Fruit fly (Drosophila melanogaster): Measurements from ENCODE around the gene CG3164.

The CG3164 gene

DNA sequence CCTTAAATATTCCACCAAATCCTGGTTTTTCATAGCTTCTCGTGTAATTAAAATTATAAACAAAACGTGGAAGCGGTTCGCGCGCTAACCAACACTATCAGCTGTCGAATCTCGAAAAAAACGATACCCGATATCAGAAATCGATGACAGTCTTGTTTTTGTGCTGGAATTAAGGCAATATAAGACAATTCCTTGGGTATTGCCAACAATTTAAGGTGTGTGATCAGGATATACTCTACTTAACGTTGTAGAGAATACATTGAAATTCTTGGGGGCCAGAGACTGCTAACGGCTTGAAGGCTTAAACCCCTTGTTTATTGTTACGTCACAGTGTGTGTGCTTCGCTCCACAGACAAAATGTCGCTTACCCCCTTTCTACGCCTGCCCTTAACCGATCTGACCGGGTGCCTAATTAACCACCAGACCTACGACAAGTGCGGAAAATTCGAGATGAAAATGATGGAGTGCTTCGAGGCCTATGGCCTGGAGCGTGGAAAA is 24.7 kb upstream of the CG3164 start, which contains the start of gene Pus10 (continued):
- no peak for TF ChIP-seq esg (GFP tag; conservative IDR thresholded peaks at IDR 0.05)
- TF ChIP-seq CG14014 (GFP tag; IDR thresholded peaks at IDR 0.05) = no peak
- TF ChIP-seq Dek (tag; optimal IDR thresholded peaks at IDR 0.05) = no peak
- peak; percentile 27 for TF ChIP-seq Ets97D (GFP tag; optimal IDR thresholded peaks at IDR 0.05)
- peak; percentile 27 for TF ChIP-seq Max (GFP tag; optimal IDR thresholded peaks at IDR 0.05)
- peak; percentile 5 for TF ChIP-seq CG14710 (tag; optimal IDR thresholded peaks at IDR 0.05)
- TF ChIP-seq pho (GFP tag; optimal IDR thresholded peaks at IDR 0.05) = no peak
- TF ChIP-seq caup (GFP tag; optimal IDR thresholded peaks at IDR 0.05; ENCODE audit: severe bottlenecking) = peak; percentile 16
- TF ChIP-seq CG1647 (GFP tag; optimal IDR thresholded peaks at IDR 0.05) = no peak
- TF ChIP-seq CG6813 (GFP tag; optimal IDR thresholded peaks at IDR 0.05) = no peak
- TF ChIP-seq CG9932 (GFP tag; IDR thresholded peaks at IDR 0.05) = no peak
- TF ChIP-seq CG1792 (GFP tag; optimal IDR thresholded peaks at IDR 0.05) = no peak
- no peak for TF ChIP-seq Chrac-16 (GFP tag; optimal IDR thresholded peaks at IDR 0.05)
- TF ChIP-seq Fer3 (tag; optimal IDR thresholded peaks at IDR 0.05) = no peak
- TF ChIP-seq Ssrp (tag; optimal IDR thresholded peaks at IDR 0.05) = no peak
- TF ChIP-seq CG12219 (GFP tag; optimal IDR thresholded peaks at IDR 0.05) = no peak
- TF ChIP-seq CG15601 (tag; optimal IDR thresholded peaks at IDR 0.05) = no peak
- no peak for TF ChIP-seq ems (GFP tag; optimal IDR thresholded peaks at IDR 0.05)
- no peak for TF ChIP-seq repo (GFP tag; optimal IDR thresholded peaks at IDR 0.05)
- TF ChIP-seq CG5953 (GFP tag; IDR thresholded peaks at IDR 0.05) = no peak
- TF ChIP-seq CG11696 (GFP tag; IDR thresholded peaks at IDR 0.05) = no peak
- no peak for TF ChIP-seq H15 (GFP tag; IDR thresholded peaks at IDR 0.05)
- TF ChIP-seq Rfx (GFP tag; IDR thresholded peaks at IDR 0.05) = no peak
- no peak for TF ChIP-seq wdn (GFP tag; IDR thresholded peaks at IDR 0.05)
- peak in 1 of 2 experiments; percentile 0 for TF ChIP-seq dpn (GFP tag; optimal IDR thresholded peaks at IDR 0.05)
- TF ChIP-seq trem (tag; optimal IDR thresholded peaks at IDR 0.05) = peak; percentile 17
- TF ChIP-seq run (tag; optimal IDR thresholded peaks at IDR 0.05) = no peak
- peak in 1 of 2 experiments; percentile 99 for TF ChIP-seq Pdp1 (GFP tag; optimal IDR thresholded peaks at IDR 0.05)
- TF ChIP-seq cg (GFP tag; optimal IDR thresholded peaks at IDR 0.05) = peak; percentile 2
- no peak for TF ChIP-seq CG3726 (GFP tag; IDR thresholded peaks at IDR 0.05)
- TF ChIP-seq bab2 (GFP tag; optimal IDR thresholded peaks at IDR 0.05) = no peak
- no peak for TF ChIP-seq CG10366 (GFP tag; IDR thresholded peaks at IDR 0.05)
- peak; percentile 82 for TF ChIP-seq dm (GFP tag; optimal IDR thresholded peaks at IDR 0.05)
- TF ChIP-seq CG17328 (GFP tag; IDR thresholded peaks at IDR 0.05) = no peak
- no peak for TF ChIP-seq CG1233 (GFP tag; optimal IDR thresholded peaks at IDR 0.05)
- TF ChIP-seq pan (optimal IDR thresholded peaks at IDR 0.05) = no peak
- no peak for TF ChIP-seq pan (GFP tag; optimal IDR thresholded peaks at IDR 0.05 in 1 of 2, IDR thresholded peaks at IDR 0.05 in 1 of 2)
- TF ChIP-seq CG5180 (GFP tag; optimal IDR thresholded peaks at IDR 0.05) = no peak
- no peak for TF ChIP-seq bcd (GFP tag; optimal IDR thresholded peaks at IDR 0.05)
- peak; percentile 38 for TF ChIP-seq CHES-1-like (GFP tag; optimal IDR thresholded peaks at IDR 0.05)
- no peak for TF ChIP-seq CG11247 (GFP tag; IDR thresholded peaks at IDR 0.05)
- peak; percentile 54 to 92 for TF ChIP-seq crp (GFP tag; optimal IDR thresholded peaks at IDR 0.05)
- TF ChIP-seq eve (GFP tag; optimal IDR thresholded peaks at IDR 0.05) = no peak
- TF ChIP-seq ttk (GFP tag; IDR thresholded peaks at IDR 0.05) = no peak
- TF ChIP-seq sim (GFP tag; IDR thresholded peaks at IDR 0.05) = no peak
- TF ChIP-seq CG11695 (GFP tag; IDR thresholded peaks at IDR 0.05) = no peak
- TF ChIP-seq vfl (GFP tag; optimal IDR thresholded peaks at IDR 0.05) = no peak
- no peak for TF ChIP-seq shn (GFP tag; optimal IDR thresholded peaks at IDR 0.05)
- TF ChIP-seq fru (optimal IDR thresholded peaks at IDR 0.05) = no peak
- TF ChIP-seq CG10543 (GFP tag; optimal IDR thresholded peaks at IDR 0.05) = peak; percentile 9
- TF ChIP-seq PHDP (tag; optimal IDR thresholded peaks at IDR 0.05) = peak; percentile 2
- peak; percentile 17 for TF ChIP-seq gro (GFP tag; optimal IDR thresholded peaks at IDR 0.05)

Data from whole organism, embryonic.